Fruit fly (Drosophila melanogaster) whole organism: ENCODE measurements around the gene CG32641.

Experiments
- CG8478 ChIP-seq: fragments of >200 bp; optimal IDR thresholded peaks from 2 replicates; lab custom pipeline; 2018; ENCODE audit warnings: inconsistent platforms
- Dll ChIP-seq: fragments of >200 bp; optimal IDR thresholded peaks from 2 replicates; lab custom pipeline; 2017
- EcR ChIP-seq, 2 experiments: fragments of >200 bp; optimal IDR thresholded peaks; 2 replicates each; lab custom pipeline; 2017; ENCODE audit warnings: missing biosample characterization in 2 of 2, missing genetic modification characterization in 2 of 2, missing genetic modification reagents in 2 of 2
- pan ChIP-seq: fragments of >200 bp; optimal IDR thresholded peaks from 2 replicates; lab custom pipeline; 2017
- psq ChIP-seq: fragments of >200 bp; optimal IDR thresholded peaks from 2 replicates; lab custom pipeline; 2017
- usp ChIP-seq: fragments of >200 bp; optimal IDR thresholded peaks from 2 replicates; lab custom pipeline; 2017; ENCODE audit warnings: missing biosample characterization, missing genetic modification characterization, mixed read lengths

DNA sequence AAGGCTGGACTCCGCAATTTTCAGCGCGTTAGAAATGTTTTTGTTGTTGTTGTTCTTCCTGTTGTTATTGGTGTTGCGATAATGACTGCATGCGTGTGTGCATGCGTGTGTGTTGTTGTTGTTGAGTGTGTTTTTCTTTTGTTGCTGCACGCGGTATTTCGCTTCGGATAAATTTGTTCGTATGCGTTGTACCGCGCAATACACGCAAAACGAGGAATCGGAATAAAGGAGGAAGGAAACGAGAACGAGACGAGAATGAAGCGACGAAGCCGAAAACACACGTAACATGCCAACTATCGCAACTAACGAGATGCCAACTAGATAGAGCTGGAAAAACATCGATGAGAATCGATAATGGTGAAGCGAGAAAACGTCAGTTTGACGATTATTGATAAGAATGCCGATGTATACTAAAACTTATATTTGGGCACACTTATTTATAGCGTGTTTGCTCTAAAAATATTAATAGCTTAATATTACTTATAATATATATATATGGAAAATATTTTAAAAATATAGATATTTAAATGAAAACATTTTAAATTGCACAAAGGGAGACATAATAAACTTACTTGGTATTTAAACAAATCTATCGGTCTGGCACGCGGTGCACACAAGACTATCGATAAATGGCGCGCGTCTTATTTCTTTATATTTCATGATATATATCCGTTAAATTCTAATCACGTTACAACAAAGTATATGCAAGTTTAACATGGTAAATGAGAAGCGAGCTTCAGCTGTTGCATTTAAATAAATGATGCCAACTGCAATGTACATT, 27.3 kb downstream of the CG32641 start, which contains the start of gene sno:
- TF ChIP-seq Dll (lab: Kevin White, UChicago) = no peak
- no peak for TF ChIP-seq pan (lab: Kevin White, UChicago)
- no peak for TF ChIP-seq psq
- no peak for TF ChIP-seq usp (GFP tag; lab: Kevin White, UChicago)
- TF ChIP-seq EcR (GFP tag; optimal IDR thresholded peaks at IDR 0.05; lab: Kevin White, UChicago) = no peak
- no peak for TF ChIP-seq CG8478
